Worm (Caenorhabditis elegans) whole organism, L4 larva: Measurements from ENCODE around the gene T01D1.7.

Experiments used
- D1046.2 ChIP-seq: fragments of 200-800 bp; sonication (Bioruptor generic); IDR thresholded peaks from 2 replicates; pipeline ENCODE4 v1.3.6; 2022; ENCODE audit warnings: missing genetic modification characterization, missing compliant biosample characterization
- F10B5.3 ChIP-seq: sonication (generic microtip); optimal IDR thresholded peaks from 2 replicates; lab custom pipeline; 2016; ENCODE audit warnings: mild to moderate bottlenecking, missing genetic modification characterization, missing compliant biosample characterization
- F26F4.8 ChIP-seq: fragments of 200-800 bp; sonication (Bioruptor generic); conservative IDR thresholded peaks from 2 replicates; pipeline ENCODE4 v1.3.6; 2022; ENCODE audit warnings: missing genetic modification characterization, missing compliant biosample characterization
- F37D6.2 ChIP-seq: sonication (generic microtip); optimal IDR thresholded peaks from 2 replicates; lab custom pipeline; 2016; ENCODE audit warnings: mild to moderate bottlenecking, missing genetic modification characterization, missing compliant biosample characterization
- T20F7.1 ChIP-seq: fragments of 200-800 bp; sonication (Bioruptor generic); optimal IDR thresholded peaks from 2 replicates; lab custom pipeline; 2018; ENCODE audit warnings: mild to moderate bottlenecking, missing genetic modification characterization, missing compliant biosample characterization
- Y5F2A.4 ChIP-seq: fragments of 200-800 bp; sonication (Bioruptor generic); optimal IDR thresholded peaks from 2 replicates; lab custom pipeline; 2018; ENCODE audit warnings: mild to moderate bottlenecking, missing genetic modification characterization, missing compliant biosample characterization
- ZK337.2 ChIP-seq: fragments of 200-800 bp; sonication (Bioruptor generic); IDR thresholded peaks from 2 replicates; pipeline ENCODE4 v1.3.6; 2022; ENCODE audit warnings: missing genetic modification reagents, missing genetic modification characterization, missing compliant biosample characterization
- ZK546.5 ChIP-seq, 2 experiments: sonication (generic microtip); optimal IDR thresholded peaks; 2 replicates each; lab custom pipeline; 2017; ENCODE audit warnings: missing biosample characterization in 2 of 2, missing genetic modification characterization in 2 of 2
- aha-1 ChIP-seq: fragments of 150-350 bp; peaks from one replicate; lab custom pipeline; 2014; ENCODE audit warnings: missing biosample characterization, missing genetic modification characterization
- aly-2 ChIP-seq: sonication (generic microtip); optimal IDR thresholded peaks from 2 replicates; lab custom pipeline; 2018; ENCODE audit warnings: missing biosample characterization, missing genetic modification characterization
- arid-1 ChIP-seq: fragments of 200-800 bp; sonication (Bioruptor generic); conservative IDR thresholded peaks from 2 replicates; pipeline ENCODE4 v1.3.6; 2022; ENCODE audit warnings: missing genetic modification reagents, missing genetic modification characterization, missing compliant biosample characterization
- ceh-20 ChIP-seq: fragments of 200-800 bp; sonication (Bioruptor generic); IDR thresholded peaks from 2 replicates; pipeline ENCODE4 v1.3.6; 2022; ENCODE audit warnings: missing genetic modification reagents, missing genetic modification characterization, missing compliant biosample characterization
- ceh-32 ChIP-seq: sonication (generic microtip); optimal IDR thresholded peaks from 2 replicates; lab custom pipeline; 2016; ENCODE audit warnings: mild to moderate bottlenecking, missing genetic modification characterization, missing compliant biosample characterization; ENCODE audit not compliant: poor library complexity
- ceh-62 ChIP-seq: sonication (generic microtip); optimal IDR thresholded peaks from 2 replicates; lab custom pipeline; 2017; ENCODE audit warnings: missing biosample characterization, missing genetic modification characterization
- ceh-82 ChIP-seq: sonication (generic microtip); optimal IDR thresholded peaks from 2 replicates; lab custom pipeline; 2017; ENCODE audit warnings: missing biosample characterization, missing genetic modification characterization
- daf-16 ChIP-seq, 3 experiments: sonication (generic microtip); optimal IDR thresholded peaks; 2 replicates each; lab custom pipeline; 2016 to 2017; ENCODE audit warnings: missing genetic modification characterization in 3 of 3, missing genetic modification reagents in 3 of 3, mild to moderate bottlenecking in 2 of 3, missing compliant biosample characterization in 2 of 3, missing biosample characterization in 1 of 3, moderate library complexity in 1 of 3
- daf-8 ChIP-seq: fragments of 200-800 bp; sonication (Bioruptor generic); IDR thresholded peaks from 2 replicates; pipeline ENCODE4 v1.3.6; 2022; ENCODE audit warnings: missing genetic modification characterization, missing compliant biosample characterization
- dpl-1 ChIP-seq: fragments of 150-350 bp; optimal IDR thresholded peaks from 2 replicates; lab custom pipeline; 2014; ENCODE audit warnings: missing biosample characterization, missing genetic modification reagents, missing genetic modification characterization
- egl-27 ChIP-seq: sonication (generic microtip); optimal IDR thresholded peaks from 3 replicates; lab custom pipeline; 2017; ENCODE audit warnings: missing biosample characterization, missing genetic modification reagents, missing genetic modification characterization
- egl-43 ChIP-seq: fragments of 200-800 bp; sonication (Bioruptor generic); IDR thresholded peaks from 2 replicates; pipeline ENCODE4 v1.3.6; 2022; ENCODE audit warnings: missing genetic modification reagents, missing genetic modification characterization, missing compliant biosample characterization
- fos-1 ChIP-seq: fragments of 150-350 bp; optimal IDR thresholded peaks from 2 replicates; lab custom pipeline; 2014; ENCODE audit warnings: missing biosample characterization, missing genetic modification characterization
- hif-1 ChIP-seq, 2 experiments: sonication (generic microtip); optimal IDR thresholded peaks; 2 replicates each; lab custom pipeline; 2016 to 2017; ENCODE audit warnings: missing compliant biosample characterization in 2 of 2, missing genetic modification characterization in 2 of 2, missing genetic modification reagents in 2 of 2, missing genotype in 2 of 2, mild to moderate bottlenecking in 1 of 2
- hlh-11 ChIP-seq: fragments of 200-800 bp; sonication (Bioruptor generic); optimal IDR thresholded peaks from 2 replicates; lab custom pipeline; 2018; ENCODE audit warnings: mild to moderate bottlenecking, missing genetic modification characterization, missing compliant biosample characterization
- lim-7 ChIP-seq: fragments of 200-800 bp; sonication (Bioruptor generic); IDR thresholded peaks from 2 replicates; pipeline ENCODE4 v1.3.6; 2022; ENCODE audit warnings: missing genetic modification characterization, missing compliant biosample characterization
- lin-13 ChIP-seq: fragments of 150-350 bp; optimal IDR thresholded peaks from 2 replicates; lab custom pipeline; 2014; ENCODE audit warnings: missing biosample characterization, missing genetic modification reagents, missing genetic modification characterization
- madf-5 ChIP-seq, 2 experiments: fragments of 200-800 bp; sonication (Bioruptor generic); IDR thresholded peaks; 2 replicates each; pipeline ENCODE4 v1.3.6; 2022; ENCODE audit warnings: missing compliant biosample characterization in 2 of 2, missing genetic modification characterization in 2 of 2
- madf-9 ChIP-seq: fragments of 200-800 bp; sonication (Bioruptor generic); conservative IDR thresholded peaks from 2 replicates; pipeline ENCODE4 v1.3.6; 2022; ENCODE audit warnings: missing genetic modification reagents, missing genetic modification characterization, missing compliant biosample characterization
- mdl-1 ChIP-seq, 2 experiments: fragments of 150-350 bp in 1 of 2; sonication (generic microtip) in 1 of 2; optimal IDR thresholded peaks; 2 replicates each; lab custom pipeline; 2014 to 2017; ENCODE audit warnings: missing biosample characterization in 2 of 2, missing genetic modification characterization in 2 of 2
- mxl-3 ChIP-seq: fragments of 200-800 bp; sonication (Bioruptor generic); optimal IDR thresholded peaks from 2 replicates; lab custom pipeline; 2018; ENCODE audit warnings: mild to moderate bottlenecking, missing genetic modification characterization, missing compliant biosample characterization
- nhr-111 ChIP-seq: fragments of 200-800 bp; sonication (Bioruptor generic); optimal IDR thresholded peaks from 2 replicates; lab custom pipeline; 2018; ENCODE audit warnings: mild to moderate bottlenecking, missing genetic modification characterization, missing compliant biosample characterization
- nhr-28 ChIP-seq: fragments of 150-350 bp; optimal IDR thresholded peaks from 2 replicates; lab custom pipeline; 2014; ENCODE audit warnings: missing biosample characterization, missing genetic modification characterization
- nhr-48 ChIP-seq: sonication (generic microtip); optimal IDR thresholded peaks from 2 replicates; lab custom pipeline; 2016; ENCODE audit warnings: mild to moderate bottlenecking, missing genetic modification characterization, missing compliant biosample characterization
- nhr-77 ChIP-seq: fragments of 150-350 bp; optimal IDR thresholded peaks from 2 replicates; lab custom pipeline; 2014; ENCODE audit warnings: missing biosample characterization, missing genetic modification characterization
- set-16 ChIP-seq: fragments of 200-800 bp; sonication (Bioruptor generic); IDR thresholded peaks from 2 replicates; pipeline ENCODE4 v1.3.6; 2022; ENCODE audit warnings: missing genetic modification reagents, missing genetic modification characterization, missing compliant biosample characterization
- snpc-1.2 ChIP-seq: fragments of 200-800 bp; sonication (Bioruptor generic); IDR thresholded peaks from 2 replicates; pipeline ENCODE4 v1.3.6; 2022; ENCODE audit warnings: missing genetic modification reagents, missing genetic modification characterization, missing compliant biosample characterization
- unc-39 ChIP-seq: sonication (generic microtip); optimal IDR thresholded peaks from 2 replicates; lab custom pipeline; 2017; ENCODE audit warnings: missing biosample characterization, missing genetic modification characterization
- zfp-2 ChIP-seq: sonication (generic microtip); optimal IDR thresholded peaks from 2 replicates; lab custom pipeline; 2016; ENCODE audit warnings: mild to moderate bottlenecking, missing genetic modification characterization, missing compliant biosample characterization
- zip-2 ChIP-seq: fragments of 150-350 bp; optimal IDR thresholded peaks from 2 replicates; lab custom pipeline; 2014; ENCODE audit warnings: missing biosample characterization, missing genetic modification characterization

The T01D1.7 gene

ce11 chrII:196685-197084, 23.1 kb upstream of the T01D1.7 start, which contains the start of gene chs-2:
Gene chs-2, plus strand, starts transcription at chrII:196985.
- TF ChIP-seq ceh-82 (tag; lab: Kevin White, UChicago) (no peak), hif-1 (tag; optimal IDR thresholded peaks at IDR 0.05; lab: Kevin White, UChicago) (no peak), madf-5 (GFP tag; IDR thresholded peaks at IDR 0.05; lab: Robert Waterston, UW) (no peak), mxl-3 (GFP tag; lab: Kevin White, UChicago) (no peak), zip-2 (tag; lab: Kevin White, UChicago) (no peak)

- TF ChIP-seq nhr-48: no peak
- no peak for TF ChIP-seq D1046.2
- no peak for TF ChIP-seq nhr-77 (tag; lab: Kevin White, UChicago)
- no peak for TF ChIP-seq ZK337.2 (GFP tag; lab: Robert Waterston, UW)
- no peak for TF ChIP-seq hif-1 (tag; optimal IDR thresholded peaks at IDR 0.05; lab: Kevin White, UChicago)
- no peak for TF ChIP-seq ceh-32
- no peak for TF ChIP-seq mxl-3 (GFP tag; lab: Kevin White, UChicago)
- no peak for TF ChIP-seq ZK546.5 (tag; optimal IDR thresholded peaks at IDR 0.05; lab: Kevin White, UChicago)
- no peak for TF ChIP-seq lin-13
- no peak for TF ChIP-seq dpl-1 (GFP tag; lab: Kevin White, UChicago)
Observed at ce11 chrII:194458-194857, 20.9 kb upstream of the T01D1.7 start, which contains the start of gene abu-11. Gene abu-11, minus strand, starts transcription at chrII:194558.

DNA sequence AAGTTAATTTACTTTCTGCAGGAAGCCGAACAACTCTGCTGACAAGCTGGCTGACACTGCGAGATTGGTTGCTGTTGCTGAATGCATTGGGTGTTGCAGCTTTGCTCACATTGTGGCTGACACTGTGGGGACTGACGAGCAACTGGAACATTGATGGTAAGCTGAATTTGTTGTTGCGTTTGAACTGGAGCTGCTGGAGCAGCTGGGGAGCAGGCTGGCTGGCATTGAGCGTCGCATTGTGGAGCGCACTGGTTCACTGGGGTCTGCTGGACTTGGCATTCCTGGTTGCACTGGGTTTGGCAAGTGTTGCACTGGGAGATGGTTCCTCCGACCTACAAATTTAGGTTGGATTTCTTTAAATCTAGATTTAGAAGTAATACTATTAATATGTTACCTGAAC, 19.0 kb upstream of the T01D1.7 start:
- TF ChIP-seq aha-1: peak; percentile 13
- TF ChIP-seq madf-9 (GFP tag; lab: Robert Waterston, UW): no peak
- TF ChIP-seq set-16 (GFP tag; lab: Robert Waterston, UW): peak; percentile 52; the same call in 1 of the 2 replicates

- TF ChIP-seq ceh-20 (GFP tag; lab: Robert Waterston, UW) (no peak), aha-1 (peak; percentile 38)
Observed at ce11 chrII:188967-189366, 15.4 kb upstream of the T01D1.7 start, which contains the start of gene T01D1.5. Gene T01D1.5, minus strand, starts transcription at chrII:189067.

- peak; percentile 17 for TF ChIP-seq nhr-28 (tag; lab: Kevin White, UChicago)
- no peak for TF ChIP-seq lin-13
Observed at ce11 chrII:186504-186903, 12.9 kb upstream of the T01D1.7 start, which contains the start of gene T01D1.8. Gene T01D1.8, plus strand, starts transcription at chrII:186739.

ce11 chrII:178993-179392, 5.4 kb upstream of the T01D1.7 start, which contains the start of gene T01D1.4:
Gene T01D1.4, minus strand, starts transcription at chrII:179093.
- TF ChIP-seq egl-27: no peak
- no peak for TF ChIP-seq hlh-11
- TF ChIP-seq D1046.2: no peak
- no peak for TF ChIP-seq daf-8
- TF ChIP-seq lim-7: no peak
- no peak for TF ChIP-seq mdl-1 (tag; optimal IDR thresholded peaks at IDR 0.05; lab: Kevin White, UChicago)
- TF ChIP-seq F10B5.3 (tag; lab: Kevin White, UChicago): no peak
- TF ChIP-seq aly-2 (tag; lab: Kevin White, UChicago): no peak
- TF ChIP-seq Y5F2A.4: no peak
- no peak for TF ChIP-seq daf-16 (GFP tag; optimal IDR thresholded peaks at IDR 0.05; lab: Kevin White, UChicago)
- no peak for TF ChIP-seq daf-16 (tag; optimal IDR thresholded peaks at IDR 0.05; lab: Kevin White, UChicago)
- no peak for TF ChIP-seq F37D6.2

DNA sequence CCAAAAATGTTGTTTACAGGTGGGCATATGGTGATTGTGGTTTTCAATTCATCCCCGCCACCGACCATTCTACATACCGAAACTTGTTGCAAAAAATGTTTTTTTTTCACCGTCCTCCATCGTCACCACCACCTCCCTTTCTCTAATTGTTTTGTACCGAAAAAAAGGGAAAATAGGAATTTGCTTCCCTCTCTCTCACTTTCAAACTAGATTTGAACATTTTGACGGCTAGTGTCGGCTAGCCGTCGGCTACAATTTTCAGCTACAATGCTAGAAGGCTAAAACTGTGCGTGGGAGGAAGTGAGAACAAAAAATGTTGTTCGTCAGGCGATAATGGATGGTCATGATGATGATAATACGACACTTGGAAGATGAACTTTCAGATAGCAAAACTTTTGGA, 4.6 kb upstream of the T01D1.7 start:
- TF ChIP-seq zfp-2 (no peak), egl-43 (no peak), unc-39 (tag; lab: Kevin White, UChicago) (no peak), T20F7.1 (GFP tag; lab: Kevin White, UChicago) (no peak), ceh-62 (tag; lab: Kevin White, UChicago) (no peak), snpc-1.2 (no peak), fos-1 (no peak), nhr-111 (GFP tag; lab: Kevin White, UChicago) (no peak), mdl-1 (tag; optimal IDR thresholded peaks at IDR 0.05; lab: Kevin White, UChicago) (no peak), aha-1 (peak; percentile 47), arid-1 (GFP tag; lab: Robert Waterston, UW) (no peak), nhr-28 (tag; lab: Kevin White, UChicago) (peak; percentile 82), F26F4.8 (GFP tag; lab: Robert Waterston, UW) (no peak), hlh-11 (peak; percentile 14)
